Worm (Caenorhabditis elegans): ENCODE data around the gene fbxb-90.

DNA sequence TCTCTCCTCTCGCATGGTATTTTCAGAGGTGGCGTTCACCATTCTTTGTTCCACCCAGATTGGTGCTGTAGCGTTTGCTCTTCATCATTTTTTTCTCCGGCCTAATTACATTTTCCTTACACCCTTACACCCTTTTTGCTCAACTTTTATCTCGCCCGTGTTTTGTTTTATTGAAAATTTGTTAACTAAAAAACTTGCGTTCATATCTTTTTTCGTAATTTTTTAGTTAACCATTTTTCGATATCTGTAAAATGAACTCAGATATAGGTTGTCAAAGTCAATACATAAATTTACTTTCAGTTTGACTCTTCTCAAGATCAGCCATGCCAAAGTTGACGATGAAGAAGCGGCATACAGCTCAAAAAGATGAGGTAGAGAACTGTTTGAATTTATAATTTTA is 7.0 kb downstream of the fbxb-90 start, which contains the start of gene F12E12.1:
- TF ChIP-seq cog-1 (tag; optimal IDR thresholded peaks at IDR 0.05): no peak
- TF ChIP-seq T22C8.4 (GFP tag; IDR thresholded peaks at IDR 0.05): no peak
- no peak for TF ChIP-seq med-1 (GFP tag; optimal IDR thresholded peaks at IDR 0.05; ENCODE audit: insufficient read depth)
- TF ChIP-seq ref-1 (GFP tag; conservative IDR thresholded peaks at IDR 0.05): no peak
- TF ChIP-seq klf-2 (GFP tag; conservative IDR thresholded peaks at IDR 0.05): no peak
